In the genomic region with DNA sequence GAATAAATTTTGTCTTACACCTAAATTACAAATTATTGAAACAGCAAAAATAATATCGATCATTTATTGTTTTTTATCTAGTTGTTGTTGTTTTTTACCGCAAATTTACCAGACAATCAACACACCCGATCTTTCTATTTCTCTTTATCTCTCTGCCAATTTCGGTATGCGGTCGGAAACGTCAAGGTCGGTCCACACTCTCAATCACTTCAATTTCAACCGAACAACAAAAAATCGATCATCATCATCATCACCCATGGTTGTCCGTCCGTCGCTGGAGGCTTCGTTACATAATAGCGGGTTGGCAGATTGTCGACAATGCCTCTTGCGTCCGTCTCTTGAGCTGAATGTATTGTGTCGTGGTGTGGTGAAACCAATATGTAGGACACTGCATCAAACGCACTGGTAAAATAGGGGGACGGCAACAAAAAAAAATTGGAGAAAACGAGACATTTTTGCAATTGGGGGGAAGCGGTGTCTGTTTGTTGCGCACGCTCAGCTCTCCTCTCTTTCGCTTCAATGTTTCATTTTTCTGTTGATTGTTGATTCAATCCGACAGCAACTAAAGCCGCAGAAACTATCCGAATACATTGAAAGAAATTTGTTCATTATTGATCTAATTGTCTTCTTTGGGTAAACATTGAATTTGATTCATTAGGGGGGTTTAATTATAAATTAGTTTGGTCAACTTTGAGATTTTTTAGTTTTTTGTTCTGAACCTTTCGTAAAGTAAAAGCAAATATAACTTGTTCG, we compare ENCODE assay signal across 1 worm cellular context.
A peak's percentile ranks its signal among the peaks of the same experiment; 100 is the strongest.
TF ChIP-seq lines count a peak whose summit lies in the region.

No protein-coding gene starts in this region.

TF ChIP-seq in whole organism, L1 larva, 84 proteins besides CTCF, POLR2A, EP300 and RAD21 (continued from another document):
- no peak for TF ChIP-seq swsn-7 (tag; optimal IDR thresholded peaks at IDR 0.05; lab: Kevin White, UChicago)
- no peak for TF ChIP-seq aha-1 (tag; optimal IDR thresholded peaks at IDR 0.05; lab: Kevin White, UChicago)
- no peak for TF ChIP-seq dpl-1 (GFP tag; optimal IDR thresholded peaks at IDR 0.05; lab: Kevin White, UChicago)
- TF ChIP-seq ceh-8 (GFP tag; optimal IDR thresholded peaks at IDR 0.05; lab: Kevin White, UChicago): no peak
- TF ChIP-seq unc-130 (tag; optimal IDR thresholded peaks at IDR 0.05; lab: Kevin White, UChicago): no peak
- no peak for TF ChIP-seq sptf-1 (tag; optimal IDR thresholded peaks at IDR 0.05; lab: Kevin White, UChicago)
- TF ChIP-seq xbp-1 (tag; optimal IDR thresholded peaks at IDR 0.05; lab: Kevin White, UChicago): no peak
- no peak for TF ChIP-seq fos-1 (tag; optimal IDR thresholded peaks at IDR 0.05; lab: Kevin White, UChicago)
- no peak for TF ChIP-seq ceh-90 (tag; optimal IDR thresholded peaks at IDR 0.05; lab: Kevin White, UChicago)
- TF ChIP-seq nhr-84 (tag; optimal IDR thresholded peaks at IDR 0.05; lab: Kevin White, UChicago): no peak
- TF ChIP-seq ama-1 (optimal IDR thresholded peaks at IDR 0.05; lab: Kevin White, UChicago): no peak
- TF ChIP-seq mdl-1 (tag; optimal IDR thresholded peaks at IDR 0.05; lab: Kevin White, UChicago): no peak
- no peak for TF ChIP-seq unc-98 (GFP tag; IDR thresholded peaks at IDR 0.05; lab: Robert Waterston, UW)
- TF ChIP-seq hlh-17 (GFP tag; optimal IDR thresholded peaks at IDR 0.05; lab: Kevin White, UChicago; ENCODE audit: borderline replicate concordance): no peak
- TF ChIP-seq aly-2 (tag; optimal IDR thresholded peaks at IDR 0.05; lab: Kevin White, UChicago): no peak
- no peak for TF ChIP-seq lin-39 (tag; optimal IDR thresholded peaks at IDR 0.05; lab: Kevin White, UChicago)
- TF ChIP-seq nhr-90 (tag; optimal IDR thresholded peaks at IDR 0.05; lab: Kevin White, UChicago; ENCODE audit: poor library complexity): peak; percentile 8
- peak; percentile 14 for TF ChIP-seq snu-23 (GFP tag; optimal IDR thresholded peaks at IDR 0.05; lab: Kevin White, UChicago)
- TF ChIP-seq alr-1 (tag; optimal IDR thresholded peaks at IDR 0.05; lab: Kevin White, UChicago; ENCODE audit: borderline replicate concordance): no peak
- peak in 1 of 6 experiments; percentile 7 for TF ChIP-seq elt-3 (tag; optimal IDR thresholded peaks at IDR 0.05; lab: Kevin White, UChicago)
- no peak for TF ChIP-seq unc-86 (tag; optimal IDR thresholded peaks at IDR 0.05; lab: Kevin White, UChicago)
- no peak for TF ChIP-seq fkh-10 (GFP tag; optimal IDR thresholded peaks at IDR 0.05; lab: Kevin White, UChicago)
TF ChIP-seq in whole organism, L1 larva: peak in this region for 11.
